Fruit fly (Drosophila melanogaster): ENCODE results near the gene noc.

noc gene

dm6 chr2L:14461066-14461465 is 29.6 kb upstream of the noc start (continued):
- peak; percentile 54 for TF ChIP-seq CG4360 (GFP tag; IDR thresholded peaks at IDR 0.05)
- TF ChIP-seq gt (GFP tag; IDR thresholded peaks at IDR 0.05): 0 out of 2 replicates have a peak, but pooled peaks have one; percentile 46
- peak; percentile 75 for TF ChIP-seq CG2875 (GFP tag; optimal IDR thresholded peaks at IDR 0.05)
- TF ChIP-seq stc (GFP tag; IDR thresholded peaks at IDR 0.05): peak; percentile 74
- TF ChIP-seq CG9609 (GFP tag; optimal IDR thresholded peaks at IDR 0.05): peak; percentile 70
- TF ChIP-seq unpg (GFP tag; optimal IDR thresholded peaks at IDR 0.05): peak; percentile 86
- peak; percentile 40 for TF ChIP-seq wek (GFP tag; optimal IDR thresholded peaks at IDR 0.05)
- peak; percentile 37 for TF ChIP-seq CG3281 (GFP tag; optimal IDR thresholded peaks at IDR 0.05)
- peak; percentile 71 for TF ChIP-seq CG1647 (GFP tag; optimal IDR thresholded peaks at IDR 0.05)
- TF ChIP-seq CTCF (GFP tag; optimal IDR thresholded peaks at IDR 0.05): peak; percentile 1
- TF ChIP-seq ham (GFP tag; IDR thresholded peaks at IDR 0.05): 0 out of 2 replicates have a peak, but pooled peaks have one; percentile 45
- peak; percentile 75 for TF ChIP-seq tgo (GFP tag; IDR thresholded peaks at IDR 0.05)
- peak; percentile 50 for TF ChIP-seq p53 (GFP tag; optimal IDR thresholded peaks at IDR 0.05)
- no peak for TF ChIP-seq HLH4C (GFP tag; IDR thresholded peaks at IDR 0.05; ENCODE audit: partially characterized antibody)
- TF ChIP-seq CG13424 (tag; optimal IDR thresholded peaks at IDR 0.05): peak; percentile 82
- TF ChIP-seq HHEX (GFP tag; optimal IDR thresholded peaks at IDR 0.05): peak; percentile 50
- TF ChIP-seq CG10209 (GFP tag; optimal IDR thresholded peaks at IDR 0.05): peak; percentile 88
- TF ChIP-seq CG13123 (GFP tag; optimal IDR thresholded peaks at IDR 0.05): peak; percentile 54
- TF ChIP-seq CG3995 (GFP tag; optimal IDR thresholded peaks at IDR 0.05): no peak
- peak; percentile 81 for TF ChIP-seq org-1 (GFP tag; optimal IDR thresholded peaks at IDR 0.05)
- peak; percentile 49 for TF ChIP-seq fd64A (GFP tag; optimal IDR thresholded peaks at IDR 0.05)
- peak; percentile 76 for TF ChIP-seq CG7786 (GFP tag; optimal IDR thresholded peaks at IDR 0.05)
- no peak for TF ChIP-seq Sin3A (optimal IDR thresholded peaks at IDR 0.05)
- peak; percentile 69 for TF ChIP-seq Rfx (GFP tag; IDR thresholded peaks at IDR 0.05)
- TF ChIP-seq Hmx (GFP tag; optimal IDR thresholded peaks at IDR 0.05): peak; percentile 38
- no peak for TF ChIP-seq GATAe (GFP tag; conservative IDR thresholded peaks at IDR 0.05)
- TF ChIP-seq CG11504 (tag; optimal IDR thresholded peaks at IDR 0.05): peak; percentile 84
- TF ChIP-seq Blimp-1 (GFP tag; optimal IDR thresholded peaks at IDR 0.05): peak; percentile 66
- peak; percentile 94 for TF ChIP-seq CG15696 (tag; optimal IDR thresholded peaks at IDR 0.05)
- TF ChIP-seq ken (GFP tag; IDR thresholded peaks at IDR 0.05): peak; percentile 61; the same call in 1 of the 3 replicates
- TF ChIP-seq Elba2 (GFP tag; optimal IDR thresholded peaks at IDR 0.05): peak; percentile 37
- peak in 1 of 2 experiments; percentile 69 for TF ChIP-seq Eip74EF (GFP tag; optimal IDR thresholded peaks at IDR 0.05)
- peak; percentile 73 for TF ChIP-seq jumu (GFP tag; optimal IDR thresholded peaks at IDR 0.05)
- TF ChIP-seq Spps (tag; optimal IDR thresholded peaks at IDR 0.05): peak; percentile 70
- no peak for TF ChIP-seq Gsc (GFP tag; IDR thresholded peaks at IDR 0.05)
- peak; percentile 29 for TF ChIP-seq HmgZ (tag; optimal IDR thresholded peaks at IDR 0.05)
- TF ChIP-seq CG10543 (GFP tag; optimal IDR thresholded peaks at IDR 0.05): peak; percentile 3
- TF ChIP-seq CG31388 (GFP tag; optimal IDR thresholded peaks at IDR 0.05): peak; percentile 69
- TF ChIP-seq ara (GFP tag; IDR thresholded peaks at IDR 0.05): peak; percentile 93
- no peak for TF ChIP-seq Doc3 (GFP tag; IDR thresholded peaks at IDR 0.05; ENCODE audit: partially characterized antibody)
- TF ChIP-seq Hand (GFP tag; optimal IDR thresholded peaks at IDR 0.05): no peak
- no peak for TF ChIP-seq Dp (GFP tag; optimal IDR thresholded peaks at IDR 0.05)
- TF ChIP-seq Dbx (GFP tag; IDR thresholded peaks at IDR 0.05): peak; percentile 66; the same call in 1 of the 3 replicates
- TF ChIP-seq tio (GFP tag; optimal IDR thresholded peaks at IDR 0.05): peak; percentile 83
- peak; percentile 72 for TF ChIP-seq croc (GFP tag; conservative IDR thresholded peaks at IDR 0.05)
- TF ChIP-seq D (optimal IDR thresholded peaks at IDR 0.05): no peak
- peak; percentile 86 for TF ChIP-seq D (GFP tag; optimal IDR thresholded peaks at IDR 0.05)
- peak; percentile 51 for TF ChIP-seq da (GFP tag; optimal IDR thresholded peaks at IDR 0.05)
- no peak for TF ChIP-seq Oaz (GFP tag; IDR thresholded peaks at IDR 0.05)
- peak; percentile 73 for TF ChIP-seq CG3407 (GFP tag; optimal IDR thresholded peaks at IDR 0.05)
- TF ChIP-seq oc (tag; optimal IDR thresholded peaks at IDR 0.05): peak; percentile 60
- TF ChIP-seq ranshi (GFP tag; IDR thresholded peaks at IDR 0.05): peak; percentile 63

All from whole organism, embryonic.